Fruit fly (Drosophila melanogaster): Measurements from ENCODE around the gene Dsk.
A peak's percentile ranks its signal among the peaks of the same experiment; 100 is the strongest.

Dsk gene

dm6 chr3R:4220780-4221179 lies 30.7 kb upstream of the Dsk start (continued):
- TF ChIP-seq CG6813 (GFP tag; optimal IDR thresholded peaks at IDR 0.05), result no peak
- TF ChIP-seq vnd (GFP tag; IDR thresholded peaks at IDR 0.05; ENCODE audit: partially characterized antibody), result peak; percentile 97
- no peak for TF ChIP-seq ranshi (GFP tag; IDR thresholded peaks at IDR 0.05)
- no peak for TF ChIP-seq pita (GFP tag; optimal IDR thresholded peaks at IDR 0.05)
- no peak for TF ChIP-seq fd96Cb (tag; optimal IDR thresholded peaks at IDR 0.05)
- TF ChIP-seq Gsc (GFP tag; IDR thresholded peaks at IDR 0.05), result no peak
- TF ChIP-seq CG1792 (GFP tag; optimal IDR thresholded peaks at IDR 0.05), result peak; percentile 22
- no peak for TF ChIP-seq ac (GFP tag; optimal IDR thresholded peaks at IDR 0.05)
- no peak for TF ChIP-seq ash1 (GFP tag; optimal IDR thresholded peaks at IDR 0.05)
- TF ChIP-seq CG15696 (tag; optimal IDR thresholded peaks at IDR 0.05), result peak; percentile 7
- TF ChIP-seq CG7963 (GFP tag; IDR thresholded peaks at IDR 0.05; ENCODE audit: partially characterized antibody), result peak; percentile 97
- no peak for TF ChIP-seq CG10366 (GFP tag; IDR thresholded peaks at IDR 0.05)
- TF ChIP-seq Myb (GFP tag; optimal IDR thresholded peaks at IDR 0.05), result peak; percentile 65
- TF ChIP-seq sob (GFP tag; IDR thresholded peaks at IDR 0.05), result peak; percentile 74
- TF ChIP-seq CG10959 (GFP tag; IDR thresholded peaks at IDR 0.05), result no peak
- TF ChIP-seq twi (tag; optimal IDR thresholded peaks at IDR 0.05), result no peak
- peak; percentile 42 for TF ChIP-seq CG14710 (tag; optimal IDR thresholded peaks at IDR 0.05)
- TF ChIP-seq pho (GFP tag; optimal IDR thresholded peaks at IDR 0.05), result peak; percentile 0
- peak; percentile 52 for TF ChIP-seq CG3995 (GFP tag; optimal IDR thresholded peaks at IDR 0.05)
- TF ChIP-seq Lim3 (GFP tag; IDR thresholded peaks at IDR 0.05), result no peak
- TF ChIP-seq CG18011 (GFP tag; optimal IDR thresholded peaks at IDR 0.05), result peak; percentile 20
- no peak for TF ChIP-seq CG43689 (GFP tag; IDR thresholded peaks at IDR 0.05)
- TF ChIP-seq CG1233 (GFP tag; optimal IDR thresholded peaks at IDR 0.05), result no peak
- no peak for TF ChIP-seq GATAe (GFP tag; conservative IDR thresholded peaks at IDR 0.05)
- peak; percentile 39 for TF ChIP-seq Fer3 (tag; optimal IDR thresholded peaks at IDR 0.05)
- TF ChIP-seq CG13894 (tag; optimal IDR thresholded peaks at IDR 0.05), result no peak
- no peak for TF ChIP-seq CG1529 (GFP tag; optimal IDR thresholded peaks at IDR 0.05)
- TF ChIP-seq croc (GFP tag; conservative IDR thresholded peaks at IDR 0.05), result no peak; the same call in 2 of the 3 replicates
- TF ChIP-seq CG17186 (GFP tag; optimal IDR thresholded peaks at IDR 0.05), result peak; percentile 94
- TF ChIP-seq Trl (optimal IDR thresholded peaks at IDR 0.05), result no peak
- TF ChIP-seq Trl (GFP tag; optimal IDR thresholded peaks at IDR 0.05), result peak; percentile 43
- TF ChIP-seq CG16815 (GFP tag; optimal IDR thresholded peaks at IDR 0.05), result no peak
- TF ChIP-seq CG30020 (tag; optimal IDR thresholded peaks at IDR 0.05), result peak; percentile 76
- no peak for TF ChIP-seq CG8359 (GFP tag; optimal IDR thresholded peaks at IDR 0.05; ENCODE audit: borderline replicate concordance)
- TF ChIP-seq Mrtf (GFP tag; IDR thresholded peaks at IDR 0.05), result no peak
- TF ChIP-seq crc (GFP tag; optimal IDR thresholded peaks at IDR 0.05), result no peak
- no peak for TF ChIP-seq CG11560 (tag; IDR thresholded peaks at IDR 0.05)
- no peak for TF ChIP-seq sc (optimal IDR thresholded peaks at IDR 0.05)
- TF ChIP-seq sc (GFP tag; optimal IDR thresholded peaks at IDR 0.05), result no peak
- peak; percentile 83 for TF ChIP-seq ftz-f1 (GFP tag; optimal IDR thresholded peaks at IDR 0.05)
- no peak for TF ChIP-seq CG12236 (GFP tag; optimal IDR thresholded peaks at IDR 0.05)
- peak; percentile 76 for TF ChIP-seq Rfx (GFP tag; IDR thresholded peaks at IDR 0.05)
- TF ChIP-seq tin (GFP tag; optimal IDR thresholded peaks at IDR 0.05), result peak; percentile 56
- no peak for TF ChIP-seq Blimp-1 (GFP tag; optimal IDR thresholded peaks at IDR 0.05)
- TF ChIP-seq ssp (GFP tag; IDR thresholded peaks at IDR 0.05), result peak; percentile 48; the same call in 1 of the 2 replicates
- TF ChIP-seq sqz (GFP tag; optimal IDR thresholded peaks at IDR 0.05), result no peak
- no peak for TF ChIP-seq Eip74EF (GFP tag; optimal IDR thresholded peaks at IDR 0.05)
- TF ChIP-seq NC2β (GFP tag; optimal IDR thresholded peaks at IDR 0.05), result peak; percentile 43
- TF ChIP-seq H15 (GFP tag; IDR thresholded peaks at IDR 0.05), result no peak; the same call in 2 of the 3 replicates
- TF ChIP-seq Ssrp (tag; optimal IDR thresholded peaks at IDR 0.05), result no peak
- no peak for TF ChIP-seq CG8281 (tag; optimal IDR thresholded peaks at IDR 0.05)
- no peak for TF ChIP-seq NfI (GFP tag; optimal IDR thresholded peaks at IDR 0.05)

All from whole organism, embryonic.